Worm (Caenorhabditis elegans): ENCODE data around the gene gpla-1.

DNA sequence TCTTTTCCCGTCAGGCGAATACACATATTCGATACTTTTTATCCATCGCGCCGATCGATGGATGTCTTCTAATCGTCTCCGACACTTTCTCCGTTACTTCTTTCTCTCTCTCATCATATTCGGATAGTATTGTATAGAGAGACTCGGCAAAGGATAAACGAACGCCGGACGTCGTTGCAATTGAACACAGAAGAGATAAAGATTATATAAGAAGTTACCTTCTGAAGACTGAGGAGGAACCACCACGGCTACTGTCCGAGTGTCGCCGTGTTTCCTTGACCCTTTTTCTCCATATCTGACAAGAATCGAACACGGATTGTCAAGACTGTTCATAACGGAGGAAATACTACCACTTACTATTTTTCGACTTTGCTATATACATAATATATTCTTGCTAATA lies 38.5 kb downstream of the gpla-1 start, which contains the start of gene sma-1:
- TF ChIP-seq unc-62 (GFP tag; optimal IDR thresholded peaks at IDR 0.05) (no peak), mep-1 (tag; optimal IDR thresholded peaks at IDR 0.05) (no peak), nhr-12 (tag; optimal IDR thresholded peaks at IDR 0.05) (no peak), snpc-4 (tag; optimal IDR thresholded peaks at IDR 0.05) (no peak), nhr-28 (tag; optimal IDR thresholded peaks at IDR 0.05) (no peak), mab-5 (tag; optimal IDR thresholded peaks at IDR 0.05) (no peak), lin-13 (tag; optimal IDR thresholded peaks at IDR 0.05) (no peak), lsy-2 (tag; optimal IDR thresholded peaks at IDR 0.05) (no peak), bed-3 (GFP tag; optimal IDR thresholded peaks at IDR 0.05) (no peak)
